Worm (Caenorhabditis elegans) whole organism, early embryonic: ENCODE results near the gene srab-21.

Experiments used
- B0310.2 ChIP-seq: sonication (generic microtip); optimal IDR thresholded peaks from 2 replicates; lab custom pipeline; 2016; ENCODE audit warnings: mild to moderate bottlenecking, missing genetic modification characterization, missing compliant biosample characterization
- F13C5.2 ChIP-seq: sonication (generic microtip); optimal IDR thresholded peaks from 2 replicates; lab custom pipeline; 2017; ENCODE audit warnings: mild to moderate bottlenecking, missing genetic modification characterization, inconsistent platforms, missing compliant biosample characterization
- aly-1 ChIP-seq: sonication (generic microtip); optimal IDR thresholded peaks from 2 replicates; lab custom pipeline; 2016; ENCODE audit warnings: missing genetic modification characterization, missing compliant biosample characterization
- ama-1 ChIP-seq: fragments of 150-350 bp; optimal IDR thresholded peaks from 2 replicates; lab custom pipeline; 2014
- hmbx-1 ChIP-seq: sonication (generic microtip); optimal IDR thresholded peaks from 2 replicates; lab custom pipeline; 2016; ENCODE audit warnings: mild to moderate bottlenecking, missing genetic modification characterization, missing compliant biosample characterization
- hmg-4 ChIP-seq: fragments of 200-800 bp; sonication (Bioruptor generic); optimal IDR thresholded peaks from 2 replicates; lab custom pipeline; 2018; ENCODE audit warnings: mild to moderate bottlenecking, missing genetic modification characterization, missing compliant biosample characterization
- pes-1 ChIP-seq: fragments of 200-800 bp; sonication (Bioruptor generic); IDR thresholded peaks from 2 replicates; pipeline ENCODE4 v1.3.6; 2022; ENCODE audit warnings: missing genetic modification reagents, missing genetic modification characterization, missing compliant biosample characterization
- scrt-1 ChIP-seq: fragments of 200-800 bp; sonication (Bioruptor generic); IDR thresholded peaks from 2 replicates; pipeline ENCODE4 v1.3.6; 2022; ENCODE audit warnings: missing genetic modification characterization, missing compliant biosample characterization
- tra-4 ChIP-seq: sonication (generic microtip); optimal IDR thresholded peaks from 2 replicates; lab custom pipeline; 2017; ENCODE audit warnings: missing genetic modification characterization, missing compliant biosample characterization

DNA sequence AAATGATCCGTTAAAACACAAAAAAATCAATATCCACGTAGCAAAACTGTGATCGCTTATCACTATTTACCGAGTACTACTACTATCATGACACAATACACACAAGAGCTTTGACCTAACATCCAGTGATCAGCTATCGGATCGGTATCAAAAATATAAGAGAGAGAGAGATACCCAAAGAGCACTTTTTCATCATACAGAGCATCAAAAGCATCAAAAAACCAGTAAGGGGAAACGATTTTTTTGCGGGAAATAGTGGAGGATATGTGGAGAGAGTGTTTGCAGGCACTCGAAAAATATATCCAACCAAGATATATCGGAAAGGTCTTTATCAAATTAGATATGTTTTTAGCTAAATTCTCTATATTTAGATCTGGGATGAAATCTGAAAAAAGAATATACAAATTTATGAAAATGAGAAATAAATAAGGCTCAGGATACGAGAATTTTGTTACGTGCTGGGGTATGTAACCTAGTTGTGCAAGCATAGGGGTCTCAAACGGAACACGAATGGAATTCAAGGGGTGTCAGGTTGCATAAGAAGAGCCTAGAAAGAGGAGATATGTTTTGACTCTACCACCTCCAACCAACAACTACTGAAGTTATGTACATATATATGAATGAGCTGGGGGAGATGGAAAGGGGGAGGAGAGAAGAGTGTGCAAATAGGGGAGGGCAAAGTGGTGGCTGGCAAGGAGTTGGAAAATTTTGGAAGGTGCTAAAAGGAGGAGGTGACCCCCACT lies 21.0 kb upstream of the srab-21 start:
- TF ChIP-seq scrt-1 (GFP tag; lab: Robert Waterston, UW) (no peak), pes-1 (no peak), hmbx-1 (no peak), ama-1 (no peak), F13C5.2 (tag; lab: Kevin White, UChicago) (no peak), B0310.2 (tag; lab: Kevin White, UChicago) (no peak), hmg-4 (GFP tag; lab: Kevin White, UChicago) (peak; percentile 21), tra-4 (tag; lab: Kevin White, UChicago) (no peak), aly-1 (tag; lab: Kevin White, UChicago) (no peak)
